Worm (Caenorhabditis elegans): Measurements from ENCODE around the gene F08G2.4.
A peak's percentile ranks its signal among the peaks of the same experiment; 100 is the strongest.

The F08G2.4 gene

DNA sequence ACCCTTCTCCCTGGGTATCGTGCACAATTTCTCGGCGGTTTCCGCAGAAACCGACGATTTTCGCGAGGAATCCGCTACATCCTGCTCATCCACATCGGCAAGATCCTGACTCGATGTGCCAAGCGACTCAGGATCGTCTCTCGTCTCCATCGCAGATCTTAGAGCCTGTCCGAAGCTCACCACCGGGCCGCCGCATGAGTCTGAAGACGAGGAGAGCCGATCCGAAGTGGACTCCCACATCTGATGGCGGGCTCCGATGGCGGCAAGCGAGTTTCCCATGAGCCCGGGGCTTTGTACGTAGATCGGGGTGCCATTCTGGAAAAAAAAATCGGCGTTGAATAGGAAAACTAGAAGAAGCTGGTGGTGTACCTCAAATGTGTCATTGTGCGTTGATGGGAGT lies 27.9 kb downstream of the F08G2.4 start:
- TF ChIP-seq ztf-29 (GFP tag; IDR thresholded peaks at IDR 0.05) (no peak), ref-1 (GFP tag; conservative IDR thresholded peaks at IDR 0.05) (no peak), cog-1 (tag; optimal IDR thresholded peaks at IDR 0.05) (no peak), med-1 (GFP tag; optimal IDR thresholded peaks at IDR 0.05; ENCODE audit: insufficient read depth) (no peak), ztf-23 (GFP tag; IDR thresholded peaks at IDR 0.05) (no peak), T22C8.4 (GFP tag; IDR thresholded peaks at IDR 0.05) (no peak), klf-2 (GFP tag; conservative IDR thresholded peaks at IDR 0.05) (no peak), flt-1 (GFP tag; IDR thresholded peaks at IDR 0.05) (no peak), tab-1 (GFP tag; IDR thresholded peaks at IDR 0.05) (no peak)

DNA sequence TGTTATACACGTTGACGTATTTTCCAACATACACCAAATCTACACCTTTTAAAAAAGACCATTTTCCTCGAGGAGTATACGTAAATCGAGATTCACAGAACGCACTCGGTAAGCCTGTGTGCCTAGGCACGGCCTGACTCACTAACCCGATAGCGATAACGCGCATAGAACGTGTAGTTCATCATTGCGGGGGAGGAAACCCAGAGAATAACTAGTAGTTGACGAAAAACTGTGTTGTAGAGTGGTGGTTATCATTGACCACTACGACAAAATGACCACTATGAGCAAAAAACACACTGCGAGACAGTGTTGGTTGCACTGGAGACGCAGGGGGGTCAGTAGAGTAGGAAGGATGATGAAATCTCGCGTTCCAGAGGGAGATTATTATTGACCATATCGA lies 29.4 kb downstream of the F08G2.4 start:
- TF ChIP-seq cog-1 (tag; optimal IDR thresholded peaks at IDR 0.05) (no peak), ref-1 (GFP tag; conservative IDR thresholded peaks at IDR 0.05) (no peak), klf-2 (GFP tag; conservative IDR thresholded peaks at IDR 0.05) (no peak), med-1 (GFP tag; optimal IDR thresholded peaks at IDR 0.05; ENCODE audit: insufficient read depth) (no peak), T22C8.4 (GFP tag; IDR thresholded peaks at IDR 0.05) (no peak), flt-1 (GFP tag; IDR thresholded peaks at IDR 0.05) (no peak), ztf-29 (GFP tag; IDR thresholded peaks at IDR 0.05) (no peak), ztf-23 (GFP tag; IDR thresholded peaks at IDR 0.05) (no peak), tab-1 (GFP tag; IDR thresholded peaks at IDR 0.05) (no peak)

DNA sequence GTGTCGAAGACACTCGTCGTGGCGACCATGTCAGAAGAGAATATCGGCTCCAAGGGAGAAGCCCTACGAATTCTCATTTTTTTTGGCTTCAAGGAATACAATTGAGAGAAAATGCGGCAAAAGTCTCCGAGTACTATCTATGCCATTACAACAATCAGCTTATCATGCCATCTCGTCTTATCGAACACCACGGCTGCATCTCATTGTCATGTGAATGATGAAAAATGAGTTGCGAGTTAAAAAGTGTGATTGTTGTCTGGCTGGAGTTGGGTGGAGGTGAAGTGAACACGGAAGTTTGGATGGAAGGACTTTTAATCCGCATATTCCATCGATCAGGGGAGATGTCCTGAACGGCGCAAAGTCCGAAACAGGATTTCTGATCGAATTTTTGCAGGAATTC lies 30.5 kb downstream of the F08G2.4 start:
- TF ChIP-seq med-1 (GFP tag; optimal IDR thresholded peaks at IDR 0.05; ENCODE audit: insufficient read depth) (no peak), ztf-23 (GFP tag; IDR thresholded peaks at IDR 0.05) (no peak), ref-1 (GFP tag; conservative IDR thresholded peaks at IDR 0.05) (no peak), T22C8.4 (GFP tag; IDR thresholded peaks at IDR 0.05) (no peak), cog-1 (tag; optimal IDR thresholded peaks at IDR 0.05) (no peak)

DNA sequence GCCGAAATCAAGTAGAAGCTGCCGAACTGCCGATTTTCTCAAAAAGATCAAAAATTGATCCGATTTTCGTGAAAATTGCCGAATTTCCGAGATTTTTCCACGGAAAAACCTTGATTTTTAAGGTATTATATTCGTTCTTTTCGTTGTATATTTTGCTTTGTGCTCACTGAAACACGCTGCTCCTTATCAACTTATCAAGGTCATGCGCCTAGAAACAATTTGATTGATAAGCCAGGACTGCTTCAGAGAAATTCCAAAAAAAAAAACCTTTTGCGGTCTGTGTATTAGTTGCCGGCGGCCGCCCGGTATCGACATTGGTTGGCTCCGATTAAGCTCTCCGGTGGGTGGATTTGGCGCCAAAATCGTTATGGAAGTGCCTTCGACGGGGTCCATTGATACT lies 32.1 kb downstream of the F08G2.4 start:
- TF ChIP-seq flt-1 (GFP tag; IDR thresholded peaks at IDR 0.05) (no peak), ref-1 (GFP tag; conservative IDR thresholded peaks at IDR 0.05) (no peak), klf-2 (GFP tag; conservative IDR thresholded peaks at IDR 0.05) (no peak), ztf-23 (GFP tag; IDR thresholded peaks at IDR 0.05) (no peak), med-1 (GFP tag; optimal IDR thresholded peaks at IDR 0.05; ENCODE audit: insufficient read depth) (no peak), cog-1 (tag; optimal IDR thresholded peaks at IDR 0.05) (no peak), tab-1 (GFP tag; IDR thresholded peaks at IDR 0.05) (no peak), T22C8.4 (GFP tag; IDR thresholded peaks at IDR 0.05) (no peak), ztf-29 (GFP tag; IDR thresholded peaks at IDR 0.05) (no peak)

DNA sequence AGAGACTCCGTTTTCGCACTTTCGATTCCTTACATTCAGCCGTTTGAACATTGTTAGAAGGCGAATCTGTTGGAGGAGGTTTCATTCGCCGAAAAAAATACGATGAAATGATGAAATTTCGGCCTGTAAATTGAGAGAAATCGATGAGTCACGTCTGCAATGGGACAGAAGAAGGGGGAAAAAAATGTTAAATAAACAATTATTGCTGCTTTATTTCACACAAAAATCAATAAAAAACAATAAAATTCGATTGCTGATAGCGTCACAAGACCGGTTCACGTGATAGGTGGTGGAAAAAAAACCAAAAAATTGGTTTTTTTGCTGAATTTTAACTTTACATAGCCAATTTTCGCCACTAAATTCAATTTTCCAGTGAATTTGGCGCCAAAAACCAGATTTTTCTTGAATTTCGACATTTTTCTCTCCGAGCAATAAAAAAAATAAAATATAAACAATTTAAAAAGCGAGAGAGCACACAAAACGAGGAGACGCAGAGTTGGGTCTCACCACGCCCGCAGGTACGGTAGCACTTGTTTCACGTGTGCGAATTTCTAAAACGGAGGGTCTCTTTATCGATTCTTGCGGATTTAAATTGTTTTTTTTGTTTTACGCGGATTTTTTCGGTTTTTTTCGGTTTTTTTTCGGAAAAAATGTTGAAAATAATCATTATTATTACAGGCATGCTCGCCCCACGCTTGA lies 41.9 kb downstream of the F08G2.4 start, which contains the start of the genes cup-14 and ndub-8:
Gene cup-14 (minus strand): TSS at position 51 of the 699 bp plus-strand sequence.
Gene ndub-8 (plus strand): TSS at position 679 of the 699 bp plus-strand sequence.
- TF ChIP-seq T22C8.4 (GFP tag; IDR thresholded peaks at IDR 0.05) (peak; percentile 56; the same call in 1 of the 2 replicates), klf-2 (GFP tag; conservative IDR thresholded peaks at IDR 0.05) (no peak)

ce11 chrII:13875734-13876133 lies 45.3 kb downstream of the F08G2.4 start, which contains the start of gene ing-3:
Gene ing-3, plus strand, starts transcription at chrII:13876034.
- no peak for TF ChIP-seq ztf-23 (GFP tag; IDR thresholded peaks at IDR 0.05)
- TF ChIP-seq T22C8.4 (GFP tag; IDR thresholded peaks at IDR 0.05): no peak
- TF ChIP-seq ref-1 (GFP tag; conservative IDR thresholded peaks at IDR 0.05): no peak
- no peak for TF ChIP-seq cog-1 (tag; optimal IDR thresholded peaks at IDR 0.05)
- no peak for TF ChIP-seq tab-1 (GFP tag; IDR thresholded peaks at IDR 0.05)
- no peak for TF ChIP-seq flt-1 (GFP tag; IDR thresholded peaks at IDR 0.05)
- no peak for TF ChIP-seq med-1 (GFP tag; optimal IDR thresholded peaks at IDR 0.05; ENCODE audit: insufficient read depth)
- no peak for TF ChIP-seq ztf-29 (GFP tag; IDR thresholded peaks at IDR 0.05)
- no peak for TF ChIP-seq klf-2 (GFP tag; conservative IDR thresholded peaks at IDR 0.05)

ce11 chrII:13877994-13878393 lies 47.6 kb downstream of the F08G2.4 start:
- TF ChIP-seq tab-1 (GFP tag; IDR thresholded peaks at IDR 0.05) (no peak), T22C8.4 (GFP tag; IDR thresholded peaks at IDR 0.05) (no peak), ztf-23 (GFP tag; IDR thresholded peaks at IDR 0.05) (no peak), ztf-29 (GFP tag; IDR thresholded peaks at IDR 0.05) (no peak), med-1 (GFP tag; optimal IDR thresholded peaks at IDR 0.05; ENCODE audit: insufficient read depth) (no peak), klf-2 (GFP tag; conservative IDR thresholded peaks at IDR 0.05) (no peak), flt-1 (GFP tag; IDR thresholded peaks at IDR 0.05) (no peak), cog-1 (tag; optimal IDR thresholded peaks at IDR 0.05) (no peak), ref-1 (GFP tag; conservative IDR thresholded peaks at IDR 0.05) (no peak)

DNA sequence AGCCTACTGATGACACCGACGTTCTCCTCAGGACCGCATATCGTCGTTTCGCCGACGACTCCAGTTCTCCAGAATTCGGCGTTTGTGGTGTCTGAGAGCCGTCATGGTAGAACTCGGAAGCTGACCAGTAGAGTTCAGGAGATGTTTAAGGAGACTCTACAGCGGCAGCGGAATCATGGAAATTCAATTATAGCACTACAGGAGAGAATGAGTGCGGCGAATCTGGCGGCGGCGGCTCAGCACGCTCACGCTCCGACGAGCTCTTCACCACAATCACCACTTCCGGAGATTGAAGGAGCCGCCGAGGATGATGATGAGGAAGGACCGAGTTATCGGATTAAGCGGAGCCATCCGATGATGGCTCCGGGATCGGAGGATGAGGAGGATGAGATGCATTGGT lies 49.2 kb downstream of the F08G2.4 start:
- no peak for TF ChIP-seq ztf-29 (GFP tag; IDR thresholded peaks at IDR 0.05)
- no peak for TF ChIP-seq ztf-23 (GFP tag; IDR thresholded peaks at IDR 0.05)
- no peak for TF ChIP-seq tab-1 (GFP tag; IDR thresholded peaks at IDR 0.05)
- no peak for TF ChIP-seq cog-1 (tag; optimal IDR thresholded peaks at IDR 0.05)
- no peak for TF ChIP-seq ref-1 (GFP tag; conservative IDR thresholded peaks at IDR 0.05)
- no peak for TF ChIP-seq flt-1 (GFP tag; IDR thresholded peaks at IDR 0.05)
- no peak for TF ChIP-seq T22C8.4 (GFP tag; IDR thresholded peaks at IDR 0.05)
- TF ChIP-seq klf-2 (GFP tag; conservative IDR thresholded peaks at IDR 0.05): no peak
- no peak for TF ChIP-seq med-1 (GFP tag; optimal IDR thresholded peaks at IDR 0.05; ENCODE audit: insufficient read depth)
